Fruit fly (Drosophila melanogaster) S2 (cell line): ENCODE data around the gene ss.
A peak's percentile ranks its signal among the peaks of the same experiment; 100 is the strongest.

Experiments
- CG8478 ChIP-seq: fragments of >200 bp; optimal IDR thresholded peaks from 2 replicates; lab custom pipeline; 2018
- CTCF ChIP-seq, 2 experiments: fragments of >200 bp; optimal IDR thresholded peaks; 2 replicates each; lab custom pipeline; 2018

The ss gene

DNA sequence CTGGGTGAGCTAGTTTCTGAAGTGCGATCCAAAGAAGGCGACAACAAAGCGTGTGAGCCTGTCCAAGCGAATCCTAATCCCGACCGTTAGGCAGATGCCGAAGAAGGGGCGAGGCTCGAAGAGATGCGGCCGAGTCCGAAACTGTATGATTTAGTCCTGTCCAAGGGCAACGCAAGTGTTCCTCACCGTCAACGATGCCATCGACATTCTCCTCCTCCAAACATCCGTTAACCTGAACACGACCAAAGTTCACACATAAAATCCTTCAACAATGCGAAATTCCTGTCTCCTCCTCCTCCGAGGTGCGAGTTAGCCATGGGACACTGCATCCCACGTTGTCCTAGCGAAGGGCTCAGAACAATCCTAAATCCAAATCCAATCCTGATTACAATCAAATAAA is 64.0 kb downstream of the ss start, which contains the start of gene Sulf1:
Gene Sulf1 (minus strand): TSS at position 101 of the 400 bp plus-strand sequence.
- TF ChIP-seq CTCF (optimal IDR thresholded peaks at IDR 0.05; lab: Kevin White, UChicago) = no peak
- TF ChIP-seq CG8478 (lab: Kevin White, UChicago) = no peak

DNA sequence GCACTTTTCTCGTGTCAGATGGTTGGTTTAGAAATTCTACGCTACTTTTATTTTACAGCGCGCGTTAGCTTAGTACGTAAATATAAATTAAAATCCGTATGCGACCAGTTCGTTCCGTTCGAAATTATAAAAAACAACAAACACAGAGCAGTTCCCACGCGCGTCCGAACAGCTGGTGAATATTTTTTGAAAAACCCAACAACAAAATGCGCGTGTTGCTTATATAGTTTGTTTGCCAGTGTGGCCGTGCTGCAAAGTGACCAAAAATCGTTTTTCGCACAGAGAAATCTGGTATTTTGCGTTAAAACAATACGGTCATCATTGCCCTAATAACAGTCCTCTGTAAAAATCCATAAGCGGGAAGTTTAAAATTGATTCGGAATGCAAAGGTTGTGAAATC is 65.1 kb downstream of the ss start:
- TF ChIP-seq CG8478 (lab: Kevin White, UChicago) = no peak
- TF ChIP-seq CTCF (optimal IDR thresholded peaks at IDR 0.05; lab: Kevin White, UChicago) = peak in 1 of 2 experiments; percentile 8

DNA sequence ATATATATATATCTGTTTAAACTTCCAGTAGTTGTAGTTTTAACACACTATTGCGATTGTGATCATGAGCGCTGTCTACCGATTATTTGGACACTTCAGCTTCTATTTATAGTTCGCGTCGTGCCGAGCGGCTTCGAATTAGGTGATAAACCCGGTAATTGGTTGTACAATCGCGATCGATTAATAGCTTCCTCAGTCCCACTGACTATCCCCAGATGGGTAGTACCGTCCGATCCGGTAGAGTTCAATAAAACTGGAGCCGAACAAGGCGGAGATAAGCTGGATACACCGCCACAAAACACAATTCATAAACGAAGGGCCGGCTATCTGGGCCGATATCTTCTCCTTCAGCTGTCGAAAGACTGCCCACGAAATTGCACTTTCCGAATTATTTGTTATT is 65.6 kb downstream of the ss start:
- TF ChIP-seq CG8478 (lab: Kevin White, UChicago) = no peak
- no peak for TF ChIP-seq CTCF (optimal IDR thresholded peaks at IDR 0.05; lab: Kevin White, UChicago)

DNA sequence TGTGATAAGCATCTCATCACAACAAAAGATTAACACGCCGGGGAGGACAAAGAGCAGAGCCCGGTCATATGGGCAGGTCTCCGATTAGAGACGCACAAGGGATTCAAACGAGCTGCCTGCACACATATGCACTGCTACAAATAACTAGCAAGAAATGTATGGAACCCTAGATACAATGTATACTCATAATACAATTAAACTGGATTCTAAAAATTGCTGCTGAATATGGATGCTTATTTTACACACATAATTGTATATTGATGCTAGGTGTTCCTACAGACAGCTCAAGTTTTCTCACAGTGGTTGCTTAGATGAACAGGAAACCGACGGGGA is 66.5 kb downstream of the ss start:
- TF ChIP-seq CTCF (optimal IDR thresholded peaks at IDR 0.05; lab: Kevin White, UChicago) (no peak), CG8478 (lab: Kevin White, UChicago) (no peak)

DNA sequence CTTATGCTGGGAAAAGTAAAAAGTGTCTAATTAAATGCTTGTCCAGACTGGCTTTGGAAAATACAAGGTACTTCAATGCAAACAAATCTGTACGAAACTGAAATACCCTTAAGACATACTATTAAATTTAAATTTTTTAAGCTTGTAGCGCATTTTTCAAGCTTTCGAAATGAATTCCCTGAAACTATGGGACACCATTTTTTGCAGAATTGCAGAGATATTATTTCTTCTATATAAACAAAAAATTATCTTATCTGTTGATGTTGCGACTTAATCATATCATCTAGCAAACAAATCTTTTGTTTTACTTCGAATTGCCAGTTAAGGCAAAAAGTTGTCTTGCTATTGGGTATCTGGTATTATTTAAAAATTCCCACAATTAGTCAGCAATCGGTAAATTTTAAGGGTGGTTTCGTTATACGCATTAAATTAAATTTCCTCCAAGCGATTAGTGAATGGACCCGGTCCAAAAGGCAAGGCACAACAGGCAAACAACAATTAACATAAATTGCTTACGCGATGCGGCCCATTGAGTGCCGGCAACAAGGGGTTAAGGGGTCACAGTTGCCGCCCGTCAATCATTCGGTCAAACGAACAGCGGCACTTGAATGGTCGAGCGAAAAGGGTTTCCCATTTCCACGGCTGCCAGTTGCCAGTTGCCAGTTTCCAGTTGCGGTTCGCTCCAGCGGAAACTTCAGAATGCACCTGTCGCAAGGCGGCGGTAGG is 67.0 kb downstream of the ss start:
- no peak for TF ChIP-seq CTCF (optimal IDR thresholded peaks at IDR 0.05; lab: Kevin White, UChicago)
- TF ChIP-seq CG8478 (lab: Kevin White, UChicago) = no peak

DNA sequence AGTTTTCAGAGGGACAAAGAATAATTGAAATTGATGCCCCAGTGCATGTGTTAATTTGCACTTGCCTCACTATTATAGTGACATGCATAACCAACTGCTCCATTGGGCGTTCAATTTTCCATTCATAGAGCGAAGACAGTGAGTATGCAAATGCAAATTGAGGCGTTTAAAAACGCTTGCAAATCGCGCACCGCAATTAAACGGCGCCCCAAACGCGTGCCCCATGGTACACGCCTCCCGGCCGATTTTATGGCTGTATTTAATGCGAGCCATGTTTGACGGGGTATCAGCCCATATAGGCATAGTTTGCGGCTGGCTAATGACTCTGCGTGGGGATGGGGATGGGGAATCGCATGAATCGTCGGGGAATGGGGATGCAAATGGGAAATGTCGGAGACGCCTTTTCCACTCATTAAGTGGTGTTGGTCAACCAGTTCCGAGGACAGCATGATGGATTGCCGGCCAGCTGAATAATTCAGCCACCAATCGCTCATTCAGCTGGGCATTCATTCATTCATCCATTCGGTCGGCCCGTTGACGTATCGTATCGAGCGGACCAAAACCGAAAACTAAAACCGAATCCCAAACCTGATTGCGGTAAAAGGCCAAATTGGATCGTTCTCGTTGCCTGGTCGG is 67.9 kb downstream of the ss start:
- no peak for TF ChIP-seq CTCF (optimal IDR thresholded peaks at IDR 0.05; lab: Kevin White, UChicago)
- no peak for TF ChIP-seq CG8478 (lab: Kevin White, UChicago)

DNA sequence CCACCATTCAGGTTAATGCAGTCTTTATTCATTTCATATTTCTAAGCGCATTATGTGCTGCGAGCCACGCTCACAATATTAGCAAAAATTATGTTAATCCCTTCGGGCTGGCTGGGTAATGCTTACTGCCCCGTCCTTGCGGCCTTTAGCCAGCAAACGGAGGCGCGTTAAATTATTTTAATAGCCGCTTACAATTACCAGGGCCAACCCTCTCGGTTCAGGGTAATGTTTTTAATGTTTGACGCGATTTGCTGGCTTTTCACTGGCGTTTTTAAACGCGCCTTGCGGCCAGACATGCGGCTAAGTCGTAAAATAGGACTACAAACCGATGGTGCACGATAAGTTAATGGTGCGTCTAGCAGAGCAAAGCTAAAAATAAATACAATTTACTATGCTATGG is 68.7 kb downstream of the ss start:
- TF ChIP-seq CG8478 (lab: Kevin White, UChicago) = no peak
- TF ChIP-seq CTCF (optimal IDR thresholded peaks at IDR 0.05; lab: Kevin White, UChicago) = no peak

DNA sequence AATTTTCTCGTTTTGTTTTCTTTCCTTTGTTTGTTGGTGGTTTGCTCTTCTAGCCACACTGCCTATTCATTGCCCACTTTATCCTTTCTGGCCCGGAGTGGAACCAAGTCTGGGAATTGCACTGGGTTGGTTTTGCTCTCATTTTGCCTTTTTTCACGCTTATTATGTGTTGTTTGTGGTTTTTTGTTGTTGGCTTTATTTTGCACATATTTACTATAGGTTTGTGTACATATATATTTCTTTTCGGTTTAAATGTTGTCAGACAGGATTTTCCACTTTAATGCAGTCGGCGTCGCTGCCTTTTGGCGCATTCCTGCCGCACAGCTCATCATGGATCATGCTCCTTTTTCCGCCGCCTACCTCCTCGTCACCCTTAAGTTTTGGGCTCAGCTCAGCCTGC is 69.2 kb downstream of the ss start:
- TF ChIP-seq CTCF (optimal IDR thresholded peaks at IDR 0.05; lab: Kevin White, UChicago) = no peak
- TF ChIP-seq CG8478 (lab: Kevin White, UChicago) = no peak

DNA sequence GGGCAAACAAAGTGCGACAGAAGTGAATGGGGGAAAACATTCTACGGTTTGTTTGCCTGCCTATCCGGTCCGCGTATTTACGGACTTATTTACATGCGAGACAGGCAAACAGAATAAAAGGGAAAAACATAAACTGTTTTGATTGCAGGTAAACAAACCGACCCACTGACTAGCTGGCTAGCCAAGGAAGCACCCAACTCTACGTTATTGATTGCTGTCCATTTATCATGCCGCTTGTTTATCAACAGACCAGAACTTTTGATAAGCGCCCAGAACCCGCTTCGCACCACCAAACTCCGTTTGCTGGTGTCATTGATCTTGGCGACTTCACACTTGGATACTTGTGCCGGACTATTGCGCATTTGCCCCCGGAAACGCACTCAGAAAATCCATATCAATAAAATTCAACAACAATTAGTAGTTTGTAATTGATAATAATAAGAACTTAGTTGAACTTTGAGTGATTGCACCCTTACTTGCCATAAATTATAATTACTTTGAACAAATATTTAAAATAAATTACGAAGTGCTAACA is 71.6 kb downstream of the ss start:
- no peak for TF ChIP-seq CG8478 (lab: Kevin White, UChicago)
- no peak for TF ChIP-seq CTCF (optimal IDR thresholded peaks at IDR 0.05; lab: Kevin White, UChicago)

DNA sequence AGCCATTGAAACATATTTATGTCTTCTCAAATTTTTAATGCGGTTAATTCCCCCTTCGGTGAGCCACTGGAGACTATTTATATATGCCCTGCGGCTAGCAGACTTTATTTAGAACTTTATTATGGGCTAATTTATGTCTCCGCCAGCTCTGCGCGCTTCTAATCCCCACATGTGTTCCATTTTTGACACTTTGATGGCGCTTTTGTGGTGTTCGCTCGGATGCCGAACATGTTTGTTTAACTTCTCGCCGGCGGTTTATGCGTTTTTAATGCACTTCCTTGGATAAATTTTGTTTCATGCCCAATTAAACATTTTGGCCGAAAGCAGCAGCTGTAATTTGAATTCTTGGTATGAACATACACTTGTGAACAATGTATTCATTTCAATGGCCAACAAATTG is 73.7 kb downstream of the ss start:
- TF ChIP-seq CG8478 (lab: Kevin White, UChicago) (no peak), CTCF (optimal IDR thresholded peaks at IDR 0.05; lab: Kevin White, UChicago) (no peak)

DNA sequence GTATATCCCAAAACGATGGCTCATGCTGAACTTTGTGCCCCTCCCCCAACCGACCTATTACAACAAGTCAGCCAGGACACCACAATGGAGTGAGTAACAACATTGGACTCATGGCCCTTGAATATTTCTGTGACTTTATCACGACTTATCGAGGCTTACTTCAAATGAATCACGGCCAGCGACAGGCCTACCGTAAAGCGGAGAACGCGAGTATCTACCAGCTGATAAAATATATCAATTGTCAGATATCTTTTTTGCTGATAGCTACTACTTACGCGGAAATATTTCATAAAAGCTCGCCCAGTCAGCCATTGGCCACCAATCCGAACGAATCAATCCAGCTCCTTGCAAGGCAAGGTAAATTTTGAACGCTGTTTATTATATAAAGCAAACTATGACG is 75.9 kb downstream of the ss start, which contains the start of gene CG17930:
Gene CG17930 (plus strand): TSS at position 301 of the 400 bp plus-strand sequence.
- TF ChIP-seq CG8478 (lab: Kevin White, UChicago) (no peak), CTCF (optimal IDR thresholded peaks at IDR 0.05; lab: Kevin White, UChicago) (no peak)

DNA sequence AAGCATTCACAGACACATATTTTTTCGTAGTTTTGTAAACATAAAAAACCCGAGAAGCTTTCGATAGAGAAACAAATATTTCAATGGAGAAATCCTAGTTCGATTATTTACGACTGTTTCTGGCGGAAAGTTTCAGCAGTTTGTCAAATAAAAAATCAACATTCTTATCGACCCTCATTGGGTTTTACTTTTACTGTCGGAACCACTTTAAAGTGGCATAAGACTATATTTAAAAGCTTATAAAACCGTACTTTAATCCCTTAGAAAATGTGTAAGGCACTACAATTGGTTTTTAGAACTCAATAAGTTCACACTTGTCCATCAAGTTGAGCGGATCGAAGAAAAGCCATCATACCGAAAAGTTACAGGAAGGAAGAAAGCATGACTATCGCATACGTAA is 78.3 kb downstream of the ss start, which contains the start of gene CG17929:
Gene CG17929 (plus strand): TSS at position 301 of the 400 bp plus-strand sequence.
- TF ChIP-seq CG8478 (lab: Kevin White, UChicago) (no peak), CTCF (optimal IDR thresholded peaks at IDR 0.05; lab: Kevin White, UChicago) (no peak)
